Fruit fly (Drosophila melanogaster) whole organism, wandering third instar larva: Measurements from ENCODE around the gene mthl14.

Experiments
- Abd-B ChIP-seq: fragments of >200 bp; optimal IDR thresholded peaks from 2 replicates; lab custom pipeline; 2017; ENCODE audit warnings: missing biosample characterization, missing genetic modification characterization
- CG9705 ChIP-seq: fragments of 200-800 bp; sonication (Bioruptor generic); optimal IDR thresholded peaks from 2 replicates; lab custom pipeline; 2018; ENCODE audit warnings: missing biosample characterization, mild to moderate bottlenecking, missing genetic modification characterization
- CrebA ChIP-seq: fragments of 200-800 bp; sonication (Bioruptor generic); optimal IDR thresholded peaks from 2 replicates; lab custom pipeline; 2016; ENCODE audit warnings: missing biosample characterization, mild to moderate bottlenecking, missing genetic modification characterization, borderline replicate concordance
- Dif ChIP-seq: fragments of 200-275, 200-300 bp; sonication (Bioruptor generic); optimal IDR thresholded peaks from 2 replicates; lab custom pipeline; 2018; ENCODE audit warnings: missing biosample characterization, missing genetic modification characterization; ENCODE audit not compliant: partially characterized antibody
- GATAd ChIP-seq: sonication (Bioruptor generic); optimal IDR thresholded peaks from 2 replicates; lab custom pipeline; 2016; ENCODE audit warnings: missing biosample characterization, missing genetic modification characterization
- HLH106 ChIP-seq: fragments of 200-800 bp; optimal IDR thresholded peaks from 3 replicates; lab custom pipeline; 2019; ENCODE audit warnings: missing biosample characterization, mild to moderate bottlenecking, missing genetic modification characterization, moderate library complexity
- Hnf4 ChIP-seq: fragments of 200-800 bp; sonication (Bioruptor generic); optimal IDR thresholded peaks from 2 replicates; lab custom pipeline; 2016; ENCODE audit warnings: missing biosample characterization, mild to moderate bottlenecking, missing genetic modification characterization
- Hr78 ChIP-seq: fragments of >200 bp; optimal IDR thresholded peaks from 2 replicates; lab custom pipeline; 2017; ENCODE audit warnings: missing biosample characterization, missing genetic modification characterization
- Hr83 ChIP-seq: fragments of 200-300 bp; sonication (Bioruptor generic); optimal IDR thresholded peaks from 2 replicates; lab custom pipeline; 2016; ENCODE audit warnings: missing biosample characterization, mild to moderate bottlenecking, missing genetic modification characterization, moderate library complexity; ENCODE audit not compliant: poor library complexity, severe bottlenecking
- Jra ChIP-seq: sonication (Bioruptor generic); optimal IDR thresholded peaks from 2 replicates; lab custom pipeline; 2016; ENCODE audit warnings: missing biosample characterization, missing genetic modification characterization
- Mio ChIP-seq: sonication (Bioruptor generic); optimal IDR thresholded peaks from 2 replicates; lab custom pipeline; 2016; ENCODE audit warnings: missing biosample characterization, missing genetic modification characterization
- Myc ChIP-seq: fragments of >200 bp; optimal IDR thresholded peaks from 2 replicates; lab custom pipeline; 2017
- N ChIP-seq: fragments of >200 bp; optimal IDR thresholded peaks from 2 replicates; lab custom pipeline; 2018; ENCODE audit warnings: missing biosample characterization, missing external identifiers, missing genetic modification characterization
- OdsH ChIP-seq: fragments of 200-800 bp; sonication (Bioruptor generic); optimal IDR thresholded peaks from 2 replicates; lab custom pipeline; 2016; ENCODE audit warnings: missing biosample characterization, mild to moderate bottlenecking, missing genetic modification characterization
- Rel ChIP-seq, 2 experiments: fragments of 200-800 bp; sonication (Bioruptor generic) in 1 of 2; optimal IDR thresholded peaks; 2 replicates in 1 of 2; 3 replicates in 1 of 2; lab custom pipeline; 2016 to 2019; ENCODE audit warnings: mild to moderate bottlenecking in 2 of 2, missing biosample characterization in 2 of 2, missing genetic modification characterization in 2 of 2, moderate library complexity in 1 of 2
- Sp1 ChIP-seq: fragments of 200-800 bp; sonication (Bioruptor generic); optimal IDR thresholded peaks from 3 replicates; lab custom pipeline; 2019; ENCODE audit warnings: missing biosample characterization, mild to moderate bottlenecking, missing genetic modification characterization, moderate library complexity
- Vsx2 ChIP-seq: fragments of 200-300, 225-300 bp; sonication (Bioruptor generic); optimal IDR thresholded peaks from 2 replicates; lab custom pipeline; 2018; ENCODE audit warnings: missing biosample characterization, missing genetic modification characterization; ENCODE audit not compliant: partially characterized antibody
- br ChIP-seq: fragments of 200-800 bp; sonication (Bioruptor generic); optimal IDR thresholded peaks from 2 replicates; lab custom pipeline; 2016; ENCODE audit warnings: missing biosample characterization, missing genetic modification characterization
- brk ChIP-seq: fragments of 200-800 bp; sonication (Bioruptor generic); optimal IDR thresholded peaks from 2 replicates; lab custom pipeline; 2016; ENCODE audit warnings: missing biosample characterization, mild to moderate bottlenecking, missing genetic modification characterization
- dmrt93B ChIP-seq: fragments of 200-800 bp; sonication (Bioruptor generic); optimal IDR thresholded peaks from 2 replicates; lab custom pipeline; 2018; ENCODE audit warnings: missing biosample characterization, mild to moderate bottlenecking, missing genetic modification characterization
- ey ChIP-seq: fragments of 200-800 bp; sonication (Bioruptor generic); optimal IDR thresholded peaks from 2 replicates; lab custom pipeline; 2016; ENCODE audit warnings: missing biosample characterization, missing genetic modification characterization
- fru ChIP-seq: fragments of 200-800 bp; sonication (Bioruptor generic); optimal IDR thresholded peaks from 3 replicates; lab custom pipeline; 2016; ENCODE audit warnings: missing biosample characterization, mild to moderate bottlenecking, missing genetic modification characterization
- h ChIP-seq: fragments of 200-800 bp; sonication (Bioruptor generic); optimal IDR thresholded peaks from 3 replicates; lab custom pipeline; 2016; ENCODE audit warnings: missing biosample characterization, mild to moderate bottlenecking, missing genetic modification characterization
- jim ChIP-seq: fragments of 175-275, 200-325 bp; sonication (Bioruptor generic); optimal IDR thresholded peaks from 2 replicates; lab custom pipeline; 2016; ENCODE audit warnings: missing biosample characterization, mild to moderate bottlenecking, missing genetic modification characterization
- pan ChIP-seq: fragments of >200 bp; optimal IDR thresholded peaks from 2 replicates; lab custom pipeline; 2017
- psq ChIP-seq: fragments of 200-800 bp; sonication (Bioruptor generic); optimal IDR thresholded peaks from 3 replicates; lab custom pipeline; 2017; ENCODE audit warnings: missing biosample characterization, mild to moderate bottlenecking, missing genetic modification characterization, moderate library complexity
- rgr ChIP-seq: fragments of 200-800 bp; sonication (Bioruptor generic); optimal IDR thresholded peaks from 3 replicates; lab custom pipeline; 2016; ENCODE audit warnings: missing biosample characterization, mild to moderate bottlenecking, missing genetic modification characterization
- sage ChIP-seq: fragments of 200-800 bp; sonication (Bioruptor generic); optimal IDR thresholded peaks from 2 replicates; lab custom pipeline; 2016; ENCODE audit warnings: missing biosample characterization, mild to moderate bottlenecking, missing genetic modification characterization
- sv ChIP-seq: fragments of 200-800 bp; sonication (Bioruptor generic); optimal IDR thresholded peaks from 3 replicates; lab custom pipeline; 2016; ENCODE audit warnings: missing biosample characterization, missing genetic modification characterization
- tai ChIP-seq: sonication (Bioruptor generic); optimal IDR thresholded peaks from 2 replicates; lab custom pipeline; 2016; ENCODE audit warnings: missing biosample characterization, missing genetic modification characterization
- usp ChIP-seq: fragments of >200 bp; optimal IDR thresholded peaks from 2 replicates; lab custom pipeline; 2017; ENCODE audit warnings: missing biosample characterization, missing genetic modification characterization
- woc ChIP-seq: sonication (Bioruptor generic); optimal IDR thresholded peaks from 2 replicates; lab custom pipeline; 2016; ENCODE audit warnings: missing biosample characterization, mild to moderate bottlenecking, missing genetic modification characterization

mthl14 gene

DNA sequence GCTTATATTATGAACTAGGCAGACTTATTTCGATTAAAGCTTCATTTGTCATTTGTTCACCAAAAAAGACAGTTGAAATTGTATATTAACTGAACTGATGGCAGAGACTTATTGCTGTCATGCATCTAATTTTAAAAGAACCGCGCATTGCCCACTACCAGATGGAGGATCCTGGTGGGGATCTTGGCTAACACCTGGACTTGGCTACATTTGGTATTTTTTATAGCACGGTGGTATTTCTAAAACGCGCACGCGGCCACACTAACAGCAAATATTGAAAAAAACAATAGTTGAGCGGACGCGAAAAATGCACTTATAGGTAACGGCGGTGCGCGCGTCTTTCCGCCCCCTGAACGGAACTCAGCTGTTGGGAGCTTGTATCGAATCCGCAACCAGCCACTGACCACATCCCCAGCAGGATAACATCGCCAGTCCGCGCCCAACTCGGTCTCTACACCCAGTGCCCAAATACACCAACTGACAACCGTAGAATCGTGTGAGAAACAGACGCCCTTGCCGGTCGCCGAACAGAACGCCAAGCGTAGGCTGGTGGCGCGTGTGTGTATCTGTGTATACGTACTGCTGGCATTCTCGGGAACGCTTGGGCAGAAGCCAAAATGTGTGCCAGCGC, 45.0 kb downstream of the mthl14 start:
- TF ChIP-seq woc (no peak), Dif (GFP tag; lab: Kevin White, UChicago) (no peak), rgr (peak; percentile 50), h (peak; percentile 35), sage (GFP tag; lab: Kevin White, UChicago) (no peak), Rel (GFP tag; optimal IDR thresholded peaks at IDR 0.05; lab: Kevin White, UChicago) (no peak), Rel (tag; optimal IDR thresholded peaks at IDR 0.05; lab: Kevin White, UChicago) (peak; percentile 44), HLH106 (tag; lab: Kevin White, UChicago) (peak; percentile 6), Myc (lab: Kevin White, UChicago) (peak; percentile 28), Hr83 (GFP tag; lab: Kevin White, UChicago) (no peak)

DNA sequence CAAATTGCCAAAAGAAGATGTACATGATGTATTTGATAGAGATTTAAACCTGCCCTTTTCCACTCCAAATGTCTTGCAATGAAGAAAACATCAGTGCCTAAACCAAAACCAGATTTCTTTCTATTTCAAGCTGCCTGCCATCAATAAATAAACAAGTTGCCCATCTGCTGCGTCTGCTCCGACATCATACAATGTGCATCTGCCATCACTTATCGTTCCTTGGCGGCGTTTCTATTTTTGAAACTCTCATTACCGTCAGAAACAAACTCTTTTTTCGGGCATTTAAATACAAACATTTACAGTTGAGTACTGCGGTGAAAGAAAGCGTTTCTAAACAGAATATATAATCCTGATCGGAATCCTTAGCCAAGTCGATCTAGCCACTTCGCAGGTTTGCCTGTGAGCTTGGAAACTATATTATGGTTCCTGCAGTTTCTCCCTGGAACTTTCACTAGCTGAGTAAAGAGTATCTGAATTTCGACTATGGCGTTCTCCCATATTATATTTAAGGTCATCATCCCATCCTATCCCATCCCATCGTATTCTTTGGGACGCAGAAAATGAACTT, 47.6 kb downstream of the mthl14 start:
- TF ChIP-seq brk = no peak
- no peak for TF ChIP-seq sage (GFP tag; lab: Kevin White, UChicago)
- TF ChIP-seq Sp1 (GFP tag; lab: Kevin White, UChicago) = no peak
- TF ChIP-seq fru (GFP tag; lab: Kevin White, UChicago) = no peak
- no peak for TF ChIP-seq psq (GFP tag; lab: Kevin White, UChicago)
- no peak for TF ChIP-seq h
- TF ChIP-seq jim = no peak
- TF ChIP-seq Jra (GFP tag; lab: Kevin White, UChicago) = no peak
- TF ChIP-seq, all 38 proteins: peak for 0

DNA sequence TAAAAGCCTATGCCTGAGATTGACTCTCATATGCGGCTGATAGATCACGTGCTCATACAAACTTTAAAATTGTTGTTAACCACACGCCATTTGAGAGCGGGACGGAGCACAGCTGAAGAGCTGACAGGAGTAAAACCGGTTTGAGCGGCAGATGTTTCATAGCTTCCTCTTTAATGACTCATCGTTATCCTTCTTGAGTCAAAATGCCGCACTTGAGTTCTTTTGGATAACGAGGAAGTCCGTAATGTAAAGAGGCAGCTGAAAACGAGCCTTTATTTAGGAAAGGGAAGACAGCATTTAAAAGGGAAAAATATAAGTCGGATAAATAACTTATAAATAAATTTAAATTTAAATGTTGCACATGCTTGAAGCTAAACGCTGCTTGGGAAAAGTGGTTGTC, 49.9 kb downstream of the mthl14 start:
- TF ChIP-seq Abd-B (GFP tag; lab: Kevin White, UChicago) (no peak), CrebA (GFP tag; lab: Kevin White, UChicago) (no peak), Myc (lab: Kevin White, UChicago) (no peak), HLH106 (tag; lab: Kevin White, UChicago) (no peak), Jra (GFP tag; lab: Kevin White, UChicago) (no peak), usp (no peak), Dif (GFP tag; lab: Kevin White, UChicago) (no peak), Hnf4 (GFP tag; lab: Kevin White, UChicago) (no peak), sv (GFP tag; lab: Kevin White, UChicago) (no peak), br (GFP tag; lab: Kevin White, UChicago) (no peak), Mio (GFP tag; lab: Kevin White, UChicago) (no peak)
- TF ChIP-seq, all 38 proteins: peak for 0

DNA sequence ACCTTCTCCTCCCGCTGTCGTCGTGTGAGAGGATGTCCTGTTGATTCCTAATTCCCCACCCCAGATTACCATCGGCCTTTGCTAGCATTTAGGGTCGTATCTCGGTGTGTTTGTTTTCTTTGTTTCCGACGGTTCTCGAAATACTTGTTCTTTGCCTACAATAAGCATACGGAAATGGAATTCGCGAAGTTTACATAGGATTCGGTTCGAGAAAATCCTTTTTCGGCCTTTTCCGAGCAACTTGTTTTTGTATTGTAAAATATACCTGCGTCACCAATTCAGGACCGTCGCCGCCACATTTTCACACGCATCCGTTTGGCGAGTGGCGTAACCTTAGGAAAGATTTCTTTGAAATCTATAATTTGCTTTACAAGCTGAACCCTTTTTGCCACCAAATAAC, 51.2 kb downstream of the mthl14 start:
- TF ChIP-seq Hr78 (no peak), CG9705 (no peak), Rel (GFP tag; optimal IDR thresholded peaks at IDR 0.05; lab: Kevin White, UChicago) (no peak), Rel (tag; optimal IDR thresholded peaks at IDR 0.05; lab: Kevin White, UChicago) (no peak), Hr83 (GFP tag; lab: Kevin White, UChicago) (no peak), Vsx2 (GFP tag; lab: Kevin White, UChicago) (no peak), sage (GFP tag; lab: Kevin White, UChicago) (no peak), pan (lab: Kevin White, UChicago) (no peak), fru (GFP tag; lab: Kevin White, UChicago) (no peak), Dif (GFP tag; lab: Kevin White, UChicago) (no peak), N (GFP tag; lab: Kevin White, UChicago) (no peak), ey (GFP tag; lab: Kevin White, UChicago) (no peak), Myc (lab: Kevin White, UChicago) (no peak), OdsH (GFP tag; lab: Kevin White, UChicago) (no peak), Hnf4 (GFP tag; lab: Kevin White, UChicago) (no peak), rgr (no peak), dmrt93B (no peak), woc (no peak), GATAd (no peak), Jra (GFP tag; lab: Kevin White, UChicago) (no peak), tai (GFP tag; lab: Kevin White, UChicago) (no peak)
